Worm (Caenorhabditis elegans) whole organism, L3 larva: ENCODE data around the gene C02F5.5.
A peak's percentile ranks its signal among the peaks of the same experiment; 100 is the strongest.

Experiments
- R02D3.7 ChIP-seq: fragments of 150-350 bp; optimal IDR thresholded peaks from 2 replicates; lab custom pipeline; 2014; ENCODE audit warnings: missing biosample characterization, missing genetic modification characterization
- ZK546.5 ChIP-seq: sonication (generic microtip); optimal IDR thresholded peaks from 2 replicates; lab custom pipeline; 2017; ENCODE audit warnings: missing biosample characterization, missing genetic modification characterization
- aly-2 ChIP-seq: fragments of 150-350 bp; optimal IDR thresholded peaks from 2 replicates; lab custom pipeline; 2014; ENCODE audit warnings: missing biosample characterization, missing genetic modification characterization
- ama-1 ChIP-seq: fragments of 150-350 bp; optimal IDR thresholded peaks from 2 replicates; lab custom pipeline; 2018
- ceh-28 ChIP-seq: fragments of 150-350 bp; optimal IDR thresholded peaks from 2 replicates; lab custom pipeline; 2014; ENCODE audit warnings: missing biosample characterization, missing genetic modification reagents, missing genetic modification characterization
- ceh-82 ChIP-seq: fragments of 150-350 bp; optimal IDR thresholded peaks from 2 replicates; lab custom pipeline; 2014; ENCODE audit warnings: missing biosample characterization, missing genetic modification characterization
- ceh-9 ChIP-seq: sonication (generic microtip); optimal IDR thresholded peaks from 2 replicates; lab custom pipeline; 2018; ENCODE audit warnings: missing biosample characterization, missing genetic modification characterization
- daf-12 ChIP-seq: fragments of 150-350 bp; optimal IDR thresholded peaks from 2 replicates; lab custom pipeline; 2014; ENCODE audit warnings: missing biosample characterization, missing genetic modification reagents, missing genetic modification characterization
- egl-27 ChIP-seq: sonication (generic microtip); optimal IDR thresholded peaks from 4 replicates; lab custom pipeline; 2017; ENCODE audit warnings: missing biosample characterization, missing genetic modification reagents, missing genetic modification characterization
- egl-5 ChIP-seq: fragments of 150-350 bp; optimal IDR thresholded peaks from 2 replicates; lab custom pipeline; 2017; ENCODE audit warnings: missing biosample characterization, missing genetic modification reagents, missing genetic modification characterization, inconsistent platforms
- elt-1 ChIP-seq: fragments of 150-350 bp; optimal IDR thresholded peaks from 2 replicates; lab custom pipeline; 2014; ENCODE audit warnings: missing biosample characterization, missing genetic modification characterization
- elt-2 ChIP-seq: sonication (generic microtip); optimal IDR thresholded peaks from 2 replicates; lab custom pipeline; 2016; ENCODE audit warnings: missing genetic modification reagents, mild to moderate bottlenecking, missing genetic modification characterization, missing compliant biosample characterization
- elt-3 ChIP-seq, 3 experiments: fragments of 150-350 bp in 1 of 3; sonication (generic microtip) in 2 of 3; optimal IDR thresholded peaks; 2 replicates in 2 of 3; 4 replicates in 1 of 3; lab custom pipeline; 2014 to 2017; ENCODE audit warnings: missing biosample characterization in 3 of 3, missing genetic modification characterization in 3 of 3
- eor-1 ChIP-seq, 2 experiments: fragments of 150-350 bp; optimal IDR thresholded peaks; 2 replicates each; lab custom pipeline; 2014 to 2018; ENCODE audit warnings: missing biosample characterization in 2 of 2, missing genetic modification characterization in 2 of 2
- fkh-10 ChIP-seq: sonication (generic microtip); optimal IDR thresholded peaks from 2 replicates; lab custom pipeline; 2017; ENCODE audit warnings: missing biosample characterization, missing genetic modification reagents, missing genetic modification characterization
- fkh-2 ChIP-seq: fragments of 150-350 bp; optimal IDR thresholded peaks from 2 replicates; lab custom pipeline; 2014; ENCODE audit warnings: missing biosample characterization, missing genetic modification reagents, missing genetic modification characterization
- fos-1 ChIP-seq: fragments of 150-350 bp; optimal IDR thresholded peaks from 2 replicates; lab custom pipeline; 2014; ENCODE audit warnings: missing biosample characterization, missing genetic modification characterization
- jun-1 ChIP-seq: fragments of 150-350 bp; optimal IDR thresholded peaks from 2 replicates; lab custom pipeline; 2014; ENCODE audit warnings: missing biosample characterization, missing genetic modification reagents, missing genetic modification characterization
- lin-15B ChIP-seq: fragments of 150-350 bp; optimal IDR thresholded peaks from 2 replicates; lab custom pipeline; 2014; ENCODE audit warnings: missing biosample characterization, missing genetic modification characterization
- lin-39 ChIP-seq: fragments of 150-350 bp; optimal IDR thresholded peaks from 2 replicates; lab custom pipeline; 2018; ENCODE audit warnings: missing biosample characterization, missing genetic modification reagents, missing genetic modification characterization
- lsy-12 ChIP-seq: sonication (generic microtip); optimal IDR thresholded peaks from 2 replicates; lab custom pipeline; 2016; ENCODE audit warnings: mild to moderate bottlenecking, missing genetic modification characterization, missing compliant biosample characterization
- mdl-1 ChIP-seq: fragments of 150-350 bp; optimal IDR thresholded peaks from 2 replicates; lab custom pipeline; 2014; ENCODE audit warnings: missing biosample characterization, missing genetic modification characterization
- mml-1 ChIP-seq: fragments of 150-350 bp; sonication (generic microtip); optimal IDR thresholded peaks from 3 replicates; lab custom pipeline; 2014; ENCODE audit warnings: missing biosample characterization, missing genetic modification characterization
- nfya-1 ChIP-seq: sonication (generic microtip); optimal IDR thresholded peaks from 2 replicates; lab custom pipeline; 2017; ENCODE audit warnings: missing genetic modification characterization, mild to moderate bottlenecking, missing compliant biosample characterization, antibody characterized with exemption, moderate library complexity; ENCODE audit not compliant: insufficient read depth
- nhr-11 ChIP-seq: fragments of 150-350 bp; optimal IDR thresholded peaks from 2 replicates; lab custom pipeline; 2014; ENCODE audit warnings: missing biosample characterization, missing genetic modification characterization
- nhr-12 ChIP-seq: fragments of 150-350 bp; optimal IDR thresholded peaks from 2 replicates; lab custom pipeline; 2014; ENCODE audit warnings: missing biosample characterization, missing genetic modification characterization
- nhr-23 ChIP-seq: fragments of 150-350 bp; optimal IDR thresholded peaks from 2 replicates; lab custom pipeline; 2014; ENCODE audit warnings: missing biosample characterization, missing genetic modification reagents, missing genetic modification characterization
- nhr-237 ChIP-seq: fragments of 150-350 bp; optimal IDR thresholded peaks from 2 replicates; lab custom pipeline; 2014; ENCODE audit warnings: missing biosample characterization, missing genetic modification characterization
- nhr-25 ChIP-seq: sonication (generic microtip); optimal IDR thresholded peaks from 2 replicates; lab custom pipeline; 2017; ENCODE audit warnings: missing biosample characterization, missing genetic modification characterization
- nhr-28 ChIP-seq: fragments of 150-350 bp; optimal IDR thresholded peaks from 2 replicates; lab custom pipeline; 2014; ENCODE audit warnings: missing biosample characterization, missing genetic modification characterization
- nhr-43 ChIP-seq: sonication (generic microtip); optimal IDR thresholded peaks from 2 replicates; lab custom pipeline; 2016; ENCODE audit warnings: mild to moderate bottlenecking, missing genetic modification characterization, missing compliant biosample characterization; ENCODE audit not compliant: poor library complexity, severe bottlenecking
- pha-4 ChIP-seq: fragments of 150-350 bp; optimal IDR thresholded peaks from 2 replicates; lab custom pipeline; 2014; ENCODE audit warnings: missing biosample characterization, missing genetic modification reagents, missing genetic modification characterization
- pqm-1 ChIP-seq: fragments of 150-350 bp; optimal IDR thresholded peaks from 2 replicates; lab custom pipeline; 2017; ENCODE audit warnings: missing biosample characterization, missing genetic modification characterization, inconsistent platforms
- sea-2 ChIP-seq: fragments of 150-350 bp; sonication (generic microtip); optimal IDR thresholded peaks from 4 replicates; lab custom pipeline; 2014; ENCODE audit warnings: missing biosample characterization, missing genetic modification reagents, missing genetic modification characterization
- tbx-2 ChIP-seq: sonication (generic microtip); optimal IDR thresholded peaks from 2 replicates; lab custom pipeline; 2016; ENCODE audit warnings: mild to moderate bottlenecking, missing genetic modification characterization, missing compliant biosample characterization
- unc-39 ChIP-seq: sonication (generic microtip); optimal IDR thresholded peaks from 4 replicates; lab custom pipeline; 2017; ENCODE audit warnings: missing biosample characterization, missing genetic modification characterization
- unc-62 ChIP-seq: fragments of 150-350 bp; sonication (generic microtip); optimal IDR thresholded peaks from 4 replicates; lab custom pipeline; 2014; ENCODE audit warnings: missing biosample characterization, missing genetic modification reagents, missing genetic modification characterization
- zag-1 ChIP-seq: fragments of 150-350 bp; optimal IDR thresholded peaks from 2 replicates; lab custom pipeline; 2014; ENCODE audit warnings: missing biosample characterization, missing genetic modification characterization
- ztf-11 ChIP-seq: fragments of 150-350 bp; optimal IDR thresholded peaks from 2 replicates; lab custom pipeline; 2014; ENCODE audit warnings: missing biosample characterization, missing genetic modification characterization

Gene C02F5.5

DNA sequence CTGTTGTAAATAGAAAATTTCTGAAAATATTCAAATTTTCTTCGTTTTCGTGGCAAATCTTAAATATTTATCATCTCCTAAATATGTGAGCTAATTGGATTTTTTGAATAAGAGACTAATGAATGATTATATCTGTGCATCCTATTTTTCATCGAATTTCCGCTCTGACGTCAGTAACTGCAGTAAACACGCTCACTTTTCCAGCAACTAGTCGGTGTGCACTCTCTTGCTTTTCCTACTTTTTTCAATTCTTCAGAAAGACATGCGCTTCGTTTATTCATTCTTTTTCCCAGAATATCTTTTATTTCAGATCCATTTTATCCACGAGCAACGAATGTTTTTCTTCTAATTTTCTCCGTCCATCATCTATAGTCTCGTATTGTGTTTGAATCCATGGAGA is 6.5 kb upstream of the C02F5.5 start:
- TF ChIP-seq fkh-2 (tag; lab: Kevin White, UChicago) = no peak
- no peak for TF ChIP-seq nhr-28
- peak; percentile 12 for TF ChIP-seq nfya-1 (tag; lab: Kevin White, UChicago)
- TF ChIP-seq nhr-43 (tag; lab: Kevin White, UChicago) = no peak
- TF ChIP-seq nhr-11 (tag; lab: Kevin White, UChicago) = peak; percentile 32
- no peak for TF ChIP-seq ceh-9 (tag; lab: Kevin White, UChicago)
- no peak for TF ChIP-seq fkh-10
- no peak for TF ChIP-seq eor-1 (tag; optimal IDR thresholded peaks at IDR 0.05; lab: Kevin White, UChicago)
- no peak for TF ChIP-seq unc-39 (tag; lab: Kevin White, UChicago)
- TF ChIP-seq elt-3 (tag; optimal IDR thresholded peaks at IDR 0.05; lab: Kevin White, UChicago) = no peak
- no peak for TF ChIP-seq R02D3.7 (tag; lab: Kevin White, UChicago)
- TF ChIP-seq elt-2 (tag; lab: Kevin White, UChicago) = no peak
- TF ChIP-seq pqm-1 = no peak
- no peak for TF ChIP-seq daf-12 (tag; lab: Kevin White, UChicago)
- TF ChIP-seq mdl-1 (tag; lab: Kevin White, UChicago) = no peak
- no peak for TF ChIP-seq elt-1
- no peak for TF ChIP-seq ceh-82 (tag; lab: Kevin White, UChicago)
- TF ChIP-seq tbx-2 = no peak

- TF ChIP-seq ceh-28 (tag; lab: Kevin White, UChicago) = no peak
- TF ChIP-seq ZK546.5 (tag; lab: Kevin White, UChicago) = no peak
- TF ChIP-seq nhr-23 (tag; lab: Kevin White, UChicago) = peak; percentile 29
- peak; percentile 28 for TF ChIP-seq pha-4 (tag; lab: Kevin White, UChicago)
- TF ChIP-seq egl-5 = no peak
- no peak for TF ChIP-seq ama-1 (lab: Kevin White, UChicago)
- TF ChIP-seq fos-1 (tag; lab: Kevin White, UChicago) = no peak
- TF ChIP-seq sea-2 (GFP tag; lab: Kevin White, UChicago) = no peak
Observed at ce11 chrIII:8232634-8233033, 3.3 kb upstream of the C02F5.5 start, which contains the start of gene henn-1. TSS of gene henn-1 (plus strand) at chrIII:8232651.

- TF ChIP-seq aly-2 (tag; lab: Kevin White, UChicago) (no peak), zag-1 (tag; lab: Kevin White, UChicago) (no peak), nhr-12 (tag; lab: Kevin White, UChicago) (no peak), unc-62 (GFP tag; lab: Kevin White, UChicago) (no peak), nhr-23 (tag; lab: Kevin White, UChicago) (peak; percentile 4)
Observed at ce11 chrIII:8235358-8235757, 622 bp upstream of the C02F5.5 start, which contains the start of gene C02F5.14. TSS of gene C02F5.14 (minus strand) at chrIII:8235514.

ce11 chrIII:8237827-8238226 is 1.8 kb downstream of the C02F5.5 start, which contains the start of gene tsp-2:
TSS of gene tsp-2 (minus strand) at chrIII:8237935.
- TF ChIP-seq pha-4 (tag; lab: Kevin White, UChicago) = peak; percentile 69
- TF ChIP-seq elt-2 (tag; lab: Kevin White, UChicago) = peak; percentile 86
- TF ChIP-seq ZK546.5 (tag; lab: Kevin White, UChicago) = no peak
- no peak for TF ChIP-seq fkh-10
- TF ChIP-seq pqm-1 = peak; percentile 86
- TF ChIP-seq jun-1 (tag; lab: Kevin White, UChicago) = peak; percentile 49

- TF ChIP-seq lsy-12 (tag; lab: Kevin White, UChicago) (no peak), ceh-9 (tag; lab: Kevin White, UChicago) (no peak), unc-62 (GFP tag; lab: Kevin White, UChicago) (no peak), pqm-1 (peak; percentile 39), ztf-11 (no peak), elt-1 (no peak), sea-2 (GFP tag; lab: Kevin White, UChicago) (no peak), mdl-1 (tag; lab: Kevin White, UChicago) (no peak), unc-39 (tag; lab: Kevin White, UChicago) (no peak), egl-27 (tag; lab: Kevin White, UChicago) (no peak), eor-1 (tag; optimal IDR thresholded peaks at IDR 0.05; lab: Kevin White, UChicago) (no peak), elt-2 (tag; lab: Kevin White, UChicago) (peak; percentile 35), jun-1 (tag; lab: Kevin White, UChicago) (no peak), nhr-237 (no peak), mml-1 (tag; lab: Kevin White, UChicago) (no peak), nhr-11 (tag; lab: Kevin White, UChicago) (no peak), lin-39 (tag; lab: Kevin White, UChicago) (no peak), lin-15B (tag; lab: Kevin White, UChicago) (no peak), nhr-25 (tag; lab: Kevin White, UChicago) (no peak), pha-4 (tag; lab: Kevin White, UChicago) (peak; percentile 21), nhr-23 (tag; lab: Kevin White, UChicago) (no peak), nhr-12 (tag; lab: Kevin White, UChicago) (no peak), fkh-10 (no peak)
Observed at ce11 chrIII:8239325-8239724, 3.3 kb downstream of the C02F5.5 start, which contains the start of gene tsp-1. TSS of gene tsp-1 (minus strand) at chrIII:8239423.
